Worm (Caenorhabditis elegans) whole organism, L4 larva: ENCODE results near the gene B0546.4.
A peak's percentile ranks its signal among the peaks of the same experiment; 100 is the strongest.

Source experiments
- F26F4.8 ChIP-seq: fragments of 200-800 bp; sonication (Bioruptor generic); conservative IDR thresholded peaks from 2 replicates; pipeline ENCODE4 v1.3.6; 2022; ENCODE audit warnings: missing genetic modification characterization, missing compliant biosample characterization
- T20F7.1 ChIP-seq: fragments of 200-800 bp; sonication (Bioruptor generic); optimal IDR thresholded peaks from 2 replicates; lab custom pipeline; 2018; ENCODE audit warnings: mild to moderate bottlenecking, missing genetic modification characterization, missing compliant biosample characterization
- T26A8.4 ChIP-seq: fragments of 200-800 bp; sonication (Bioruptor generic); IDR thresholded peaks from 2 replicates; pipeline ENCODE4 v1.3.6; 2022; ENCODE audit warnings: missing genetic modification characterization, missing compliant biosample characterization
- Y48G9A.11 ChIP-seq: fragments of 200-800 bp; sonication (Bioruptor generic); IDR thresholded peaks from 2 replicates; pipeline ENCODE4 v1.3.6; 2022; ENCODE audit warnings: missing genetic modification reagents, missing genetic modification characterization, missing compliant biosample characterization
- ZK337.2 ChIP-seq: fragments of 200-800 bp; sonication (Bioruptor generic); IDR thresholded peaks from 2 replicates; pipeline ENCODE4 v1.3.6; 2022; ENCODE audit warnings: missing genetic modification reagents, missing genetic modification characterization, missing compliant biosample characterization
- ZK546.5 ChIP-seq, 2 experiments: sonication (generic microtip); optimal IDR thresholded peaks; 2 replicates each; lab custom pipeline; 2017; ENCODE audit warnings: missing biosample characterization in 2 of 2, missing genetic modification characterization in 2 of 2
- aha-1 ChIP-seq: fragments of 150-350 bp; peaks from one replicate; lab custom pipeline; 2014; ENCODE audit warnings: missing biosample characterization, missing genetic modification characterization
- aly-2 ChIP-seq: sonication (generic microtip); optimal IDR thresholded peaks from 2 replicates; lab custom pipeline; 2018; ENCODE audit warnings: missing biosample characterization, missing genetic modification characterization
- ama-1 ChIP-seq: fragments of 150-350 bp; optimal IDR thresholded peaks from 2 replicates; lab custom pipeline; 2014; ENCODE audit warnings: inconsistent platforms, mixed read lengths
- arid-1 ChIP-seq: fragments of 200-800 bp; sonication (Bioruptor generic); conservative IDR thresholded peaks from 2 replicates; pipeline ENCODE4 v1.3.6; 2022; ENCODE audit warnings: missing genetic modification reagents, missing genetic modification characterization, missing compliant biosample characterization
- attf-4 ChIP-seq: sonication (generic microtip); optimal IDR thresholded peaks from 3 replicates; lab custom pipeline; 2017; ENCODE audit warnings: missing biosample characterization, missing genetic modification characterization
- ceh-28 ChIP-seq: fragments of 150-350 bp; optimal IDR thresholded peaks from 2 replicates; lab custom pipeline; 2014; ENCODE audit warnings: missing biosample characterization, missing genetic modification reagents, missing genetic modification characterization
- ceh-44 ChIP-seq: fragments of 200-800 bp; sonication (Bioruptor generic); IDR thresholded peaks from 2 replicates; pipeline ENCODE4 v1.3.6; 2022; ENCODE audit warnings: missing genetic modification reagents, missing genetic modification characterization, missing compliant biosample characterization
- ces-1 ChIP-seq: fragments of 150-350 bp; sonication (generic microtip); optimal IDR thresholded peaks from 4 replicates; lab custom pipeline; 2014; ENCODE audit warnings: missing biosample characterization, missing genetic modification reagents, missing genetic modification characterization
- cey-2 ChIP-seq: sonication (generic microtip); optimal IDR thresholded peaks from 3 replicates; lab custom pipeline; 2017; ENCODE audit warnings: missing genetic modification characterization, mild to moderate bottlenecking, missing compliant biosample characterization, antibody characterized with exemption, borderline replicate concordance; ENCODE audit not compliant: insufficient read depth
- daf-16 ChIP-seq, 3 experiments: sonication (generic microtip); optimal IDR thresholded peaks; 2 replicates each; lab custom pipeline; 2016 to 2017; ENCODE audit warnings: missing genetic modification characterization in 3 of 3, missing genetic modification reagents in 3 of 3, mild to moderate bottlenecking in 2 of 3, missing compliant biosample characterization in 2 of 3, missing biosample characterization in 1 of 3, moderate library complexity in 1 of 3
- dmd-6 ChIP-seq: fragments of 200-800 bp; sonication (Bioruptor generic); IDR thresholded peaks from 2 replicates; pipeline ENCODE4 v1.3.6; 2022; ENCODE audit warnings: missing genetic modification reagents, missing genetic modification characterization, missing compliant biosample characterization
- fkh-10 ChIP-seq: fragments of 150-350 bp; optimal IDR thresholded peaks from 2 replicates; lab custom pipeline; 2014; ENCODE audit warnings: missing biosample characterization, missing genetic modification reagents, missing genetic modification characterization
- fos-1 ChIP-seq: fragments of 150-350 bp; optimal IDR thresholded peaks from 2 replicates; lab custom pipeline; 2014; ENCODE audit warnings: missing biosample characterization, missing genetic modification characterization
- hif-1 ChIP-seq, 2 experiments: sonication (generic microtip); optimal IDR thresholded peaks; 2 replicates each; lab custom pipeline; 2016 to 2017; ENCODE audit warnings: missing compliant biosample characterization in 2 of 2, missing genetic modification characterization in 2 of 2, missing genetic modification reagents in 2 of 2, missing genotype in 2 of 2, mild to moderate bottlenecking in 1 of 2
- hlh-11 ChIP-seq: fragments of 200-800 bp; sonication (Bioruptor generic); optimal IDR thresholded peaks from 2 replicates; lab custom pipeline; 2018; ENCODE audit warnings: mild to moderate bottlenecking, missing genetic modification characterization, missing compliant biosample characterization
- jun-1 ChIP-seq: fragments of 150-350 bp; optimal IDR thresholded peaks from 2 replicates; lab custom pipeline; 2014; ENCODE audit warnings: missing biosample characterization, missing genetic modification reagents, missing genetic modification characterization
- lin-15B ChIP-seq: fragments of 150-350 bp; sonication (generic microtip); optimal IDR thresholded peaks from 3 replicates; lab custom pipeline; 2014; ENCODE audit warnings: missing biosample characterization, missing genetic modification characterization
- lin-38 ChIP-seq: fragments of 200-800 bp; sonication (Bioruptor generic); IDR thresholded peaks from 2 replicates; pipeline ENCODE4 v1.3.6; 2022; ENCODE audit warnings: missing genetic modification reagents, missing genetic modification characterization, missing compliant biosample characterization
- lir-3 ChIP-seq: sonication (generic microtip); optimal IDR thresholded peaks from 2 replicates; lab custom pipeline; 2016; ENCODE audit warnings: mild to moderate bottlenecking, missing genetic modification characterization, missing compliant biosample characterization
- lsy-2 ChIP-seq, 2 experiments: fragments of 150-350 bp in 1 of 2; sonication (generic microtip) in 1 of 2; optimal IDR thresholded peaks; 2 replicates each; lab custom pipeline; 2014 to 2017; ENCODE audit warnings: missing biosample characterization in 2 of 2, missing genetic modification characterization in 2 of 2
- madf-9 ChIP-seq: fragments of 200-800 bp; sonication (Bioruptor generic); conservative IDR thresholded peaks from 2 replicates; pipeline ENCODE4 v1.3.6; 2022; ENCODE audit warnings: missing genetic modification reagents, missing genetic modification characterization, missing compliant biosample characterization
- mxl-2 ChIP-seq: fragments of 200-800 bp; sonication (Bioruptor generic); conservative IDR thresholded peaks from 2 replicates; pipeline ENCODE4 v1.3.6; 2022; ENCODE audit warnings: missing genetic modification reagents, missing genetic modification characterization, missing compliant biosample characterization
- nhr-102 ChIP-seq: sonication (generic microtip); optimal IDR thresholded peaks from 2 replicates; lab custom pipeline; 2016; ENCODE audit warnings: mild to moderate bottlenecking, missing genetic modification characterization, moderate library complexity, missing compliant biosample characterization
- nhr-237 ChIP-seq: sonication (generic microtip); optimal IDR thresholded peaks from 2 replicates; lab custom pipeline; 2017; ENCODE audit warnings: missing biosample characterization, missing genetic modification characterization
- nhr-41 ChIP-seq: fragments of 200-800 bp; sonication (Bioruptor generic); IDR thresholded peaks from 2 replicates; pipeline ENCODE4 v1.3.6; 2022; ENCODE audit warnings: missing genetic modification reagents, missing genetic modification characterization, missing compliant biosample characterization
- nhr-42 ChIP-seq: fragments of 200-800 bp; sonication (Bioruptor generic); IDR thresholded peaks from 2 replicates; pipeline ENCODE4 v1.3.6; 2022; ENCODE audit warnings: missing genetic modification characterization, missing compliant biosample characterization
- nhr-48 ChIP-seq: sonication (generic microtip); optimal IDR thresholded peaks from 2 replicates; lab custom pipeline; 2016; ENCODE audit warnings: mild to moderate bottlenecking, missing genetic modification characterization, missing compliant biosample characterization
- nhr-6 ChIP-seq: fragments of 150-350 bp; optimal IDR thresholded peaks from 2 replicates; lab custom pipeline; 2014; ENCODE audit warnings: missing biosample characterization, missing genetic modification characterization
- nhr-76 ChIP-seq: fragments of 150-350 bp; optimal IDR thresholded peaks from 2 replicates; lab custom pipeline; 2014; ENCODE audit warnings: missing biosample characterization, missing genetic modification characterization
- nhr-77 ChIP-seq: fragments of 150-350 bp; optimal IDR thresholded peaks from 2 replicates; lab custom pipeline; 2014; ENCODE audit warnings: missing biosample characterization, missing genetic modification characterization
- php-3 ChIP-seq: fragments of 200-800 bp; sonication (Bioruptor generic); IDR thresholded peaks from 2 replicates; pipeline ENCODE4 v1.3.6; 2022; ENCODE audit warnings: missing genetic modification reagents, missing genetic modification characterization, missing compliant biosample characterization
- set-16 ChIP-seq: fragments of 200-800 bp; sonication (Bioruptor generic); IDR thresholded peaks from 2 replicates; pipeline ENCODE4 v1.3.6; 2022; ENCODE audit warnings: missing genetic modification reagents, missing genetic modification characterization, missing compliant biosample characterization
- snpc-4 ChIP-seq: fragments of 150-350 bp; optimal IDR thresholded peaks from 2 replicates; lab custom pipeline; 2014; ENCODE audit warnings: missing biosample characterization, missing genetic modification characterization
- spr-1 ChIP-seq: sonication (generic microtip); optimal IDR thresholded peaks from 2 replicates; lab custom pipeline; 2016; ENCODE audit warnings: mild to moderate bottlenecking, missing genetic modification characterization, missing compliant biosample characterization
- spr-3 ChIP-seq: fragments of 200-800 bp; sonication (Bioruptor generic); optimal IDR thresholded peaks from 2 replicates; lab custom pipeline; 2018; ENCODE audit warnings: mild to moderate bottlenecking, missing genetic modification characterization, missing compliant biosample characterization
- tag-97 ChIP-seq: fragments of 200-800 bp; sonication (Bioruptor generic); IDR thresholded peaks from 2 replicates; pipeline ENCODE4 v1.3.6; 2022; ENCODE audit warnings: missing genetic modification characterization, missing compliant biosample characterization
- zag-1 ChIP-seq: fragments of 150-350 bp; optimal IDR thresholded peaks from 2 replicates; lab custom pipeline; 2014; ENCODE audit warnings: missing biosample characterization, missing genetic modification characterization
- zfp-3 ChIP-seq: fragments of 200-800 bp; sonication (Bioruptor generic); conservative IDR thresholded peaks from 2 replicates; pipeline ENCODE4 v1.3.6; 2022; ENCODE audit warnings: missing genetic modification reagents, missing genetic modification characterization, missing compliant biosample characterization
- zip-11 ChIP-seq: fragments of 200-800 bp; sonication (Bioruptor generic); IDR thresholded peaks from 2 replicates; pipeline ENCODE4 v1.3.6; 2022; ENCODE audit warnings: missing genetic modification characterization, missing compliant biosample characterization
- ztf-11 ChIP-seq: fragments of 150-350 bp; optimal IDR thresholded peaks from 2 replicates; lab custom pipeline; 2014; ENCODE audit warnings: missing biosample characterization, missing genetic modification characterization
- ztf-7 ChIP-seq: fragments of 150-350 bp; optimal IDR thresholded peaks from 2 replicates; lab custom pipeline; 2014; ENCODE audit warnings: missing biosample characterization, missing genetic modification characterization

The B0546.4 gene

DNA sequence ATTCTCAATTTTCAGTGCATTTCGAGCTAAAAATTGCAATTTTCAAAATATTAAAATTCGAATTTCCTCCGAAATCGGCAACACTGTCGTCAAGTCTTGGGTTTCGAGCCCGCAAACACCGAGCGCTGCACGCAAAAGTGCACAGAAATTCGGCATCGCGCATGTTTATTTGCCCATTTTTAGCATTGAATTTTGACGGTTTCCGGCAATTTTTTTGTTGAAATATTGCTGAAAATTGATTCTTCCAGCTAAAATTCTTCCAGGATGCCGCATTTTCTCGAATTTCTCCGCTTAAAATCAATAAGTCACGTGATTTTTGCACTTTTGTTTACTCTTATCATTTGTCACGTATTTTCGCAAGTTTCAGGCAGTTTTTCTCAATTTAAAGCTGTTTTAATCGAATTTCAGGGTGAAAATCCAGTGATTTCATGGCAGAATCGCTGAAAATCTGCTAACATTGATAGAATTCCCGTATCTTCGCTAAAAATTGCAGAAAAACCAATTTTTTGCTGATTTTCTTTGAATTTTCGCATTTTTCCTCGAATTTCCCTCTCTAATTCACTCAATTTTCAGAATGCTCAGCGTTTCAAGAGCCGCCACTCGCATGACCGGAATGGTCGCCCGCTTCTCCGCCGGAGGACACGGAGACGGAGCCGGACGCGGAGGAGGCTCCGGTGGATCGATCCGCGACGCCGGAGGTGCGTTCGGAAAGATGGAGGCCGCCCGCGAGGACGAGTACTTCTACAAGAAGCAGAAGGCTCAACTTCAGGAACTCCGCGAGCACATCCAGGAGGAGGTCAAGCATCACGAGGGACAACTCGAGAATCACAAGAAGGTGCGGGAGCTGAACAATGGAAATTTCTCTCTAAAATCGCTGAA lies 1.6 kb upstream of the B0546.4 start, which contains the start of gene mai-2 (continued):
- peak; percentile 26 for TF ChIP-seq hlh-11 (tag; lab: Kevin White, UChicago)
- no peak for TF ChIP-seq T26A8.4 (GFP tag; lab: Robert Waterston, UW)
- TF ChIP-seq T20F7.1, result peak; percentile 39
- peak; percentile 93 for TF ChIP-seq aha-1 (tag; lab: Kevin White, UChicago)
- no peak for TF ChIP-seq Y48G9A.11 (GFP tag; lab: Robert Waterston, UW)
- no peak for TF ChIP-seq attf-4 (tag; lab: Kevin White, UChicago)
- TF ChIP-seq ZK546.5 (tag; optimal IDR thresholded peaks at IDR 0.05; lab: Kevin White, UChicago), result no peak
- TF ChIP-seq fkh-10, result no peak
- TF ChIP-seq ZK337.2 (GFP tag; lab: Robert Waterston, UW), result no peak
- TF ChIP-seq php-3 (GFP tag; lab: Robert Waterston, UW), result 0 out of 2 replicates have a peak, but pooled peaks have one; percentile 38
- no peak for TF ChIP-seq nhr-237 (tag; lab: Kevin White, UChicago)
- no peak for TF ChIP-seq lir-3 (tag; lab: Kevin White, UChicago)
- no peak for TF ChIP-seq spr-1 (tag; lab: Kevin White, UChicago)
- TF ChIP-seq nhr-42 (GFP tag; lab: Robert Waterston, UW), result no peak
- TF ChIP-seq, all 104 proteins: peak for 25

- TF ChIP-seq ceh-44 (GFP tag; lab: Robert Waterston, UW) (no peak), fkh-10 (peak; percentile 44), aha-1 (tag; lab: Kevin White, UChicago) (peak; percentile 99), hif-1 (tag; optimal IDR thresholded peaks at IDR 0.05; lab: Kevin White, UChicago) (peak; percentile 54 to 86), lin-15B (no peak), madf-9 (GFP tag; lab: Robert Waterston, UW) (peak; percentile 72), zag-1 (no peak), ztf-7 (tag; lab: Kevin White, UChicago) (no peak), dmd-6 (peak; percentile 88), ama-1 (lab: Kevin White, UChicago) (no peak), ces-1 (peak; percentile 1), daf-16 (GFP tag; optimal IDR thresholded peaks at IDR 0.05; lab: Kevin White, UChicago) (peak; percentile 16 to 19), daf-16 (tag; optimal IDR thresholded peaks at IDR 0.05; lab: Kevin White, UChicago) (peak; percentile 76), lin-38 (GFP tag; lab: Robert Waterston, UW) (peak; percentile 87), jun-1 (tag; lab: Kevin White, UChicago) (peak; percentile 80), nhr-76 (tag; lab: Kevin White, UChicago) (no peak), cey-2 (tag; lab: Kevin White, UChicago) (no peak), tag-97 (no peak), nhr-6 (tag; lab: Kevin White, UChicago) (peak; percentile 73), nhr-41 (GFP tag; lab: Robert Waterston, UW) (peak; percentile 43; the same call in 1 of the 2 replicates), lsy-2 (tag; optimal IDR thresholded peaks at IDR 0.05; lab: Kevin White, UChicago) (peak; percentile 82 to 94), nhr-77 (tag; lab: Kevin White, UChicago) (peak; percentile 60), F26F4.8 (GFP tag; lab: Robert Waterston, UW) (no peak), fos-1 (tag; lab: Kevin White, UChicago) (no peak), spr-3 (GFP tag; lab: Kevin White, UChicago) (peak; percentile 39), zfp-3 (GFP tag; lab: Robert Waterston, UW) (0 out of 2 replicates have a peak, but pooled peaks have one; percentile 49), set-16 (GFP tag; lab: Robert Waterston, UW) (peak; percentile 86), Y48G9A.11 (GFP tag; lab: Robert Waterston, UW) (peak; percentile 41; the same call in 1 of the 2 replicates), arid-1 (GFP tag; lab: Robert Waterston, UW) (peak; percentile 68; the same call in 1 of the 2 replicates), mxl-2 (no peak), aly-2 (tag; lab: Kevin White, UChicago) (no peak), zip-11 (GFP tag; lab: Robert Waterston, UW) (no peak), nhr-102 (tag; lab: Kevin White, UChicago) (peak; percentile 87), ztf-11 (no peak), nhr-48 (tag; lab: Kevin White, UChicago) (peak; percentile 63), snpc-4 (tag; lab: Kevin White, UChicago) (no peak), nhr-237 (tag; lab: Kevin White, UChicago) (no peak), ceh-28 (peak; percentile 28)
These were observed 646 bp upstream of the B0546.4 start for ce11 chrIV:3384593-3384992.
